Worm (Caenorhabditis elegans) whole organism, L1 larva: Measurements from ENCODE around the gene F16G10.7.

Experiments used
- aly-2 ChIP-seq: fragments of 150-350 bp; optimal IDR thresholded peaks from 2 replicates; lab custom pipeline; 2014; ENCODE audit warnings: missing biosample characterization, missing genetic modification characterization
- ama-1 ChIP-seq: fragments of 150-350 bp; optimal IDR thresholded peaks from 2 replicates; lab custom pipeline; 2014
- egl-27 ChIP-seq, 2 experiments: fragments of 150-350 bp in 1 of 2; sonication (generic microtip); optimal IDR thresholded peaks; 3 replicates each; lab custom pipeline; 2017 to 2018; ENCODE audit warnings: missing biosample characterization in 2 of 2, missing genetic modification characterization in 2 of 2, missing genetic modification reagents in 2 of 2
- elt-2 ChIP-seq: sonication (generic microtip); optimal IDR thresholded peaks from 2 replicates; lab custom pipeline; 2016; ENCODE audit warnings: missing genetic modification characterization, mild to moderate bottlenecking, inconsistent platforms, missing compliant biosample characterization, missing genetic modification reagents
- jun-1 ChIP-seq: fragments of 150-350 bp; optimal IDR thresholded peaks from 2 replicates; lab custom pipeline; 2014; ENCODE audit warnings: missing biosample characterization, missing genetic modification reagents, missing genetic modification characterization
- mab-9 ChIP-seq: fragments of 200-800 bp; sonication (Bioruptor generic); IDR thresholded peaks from 2 replicates; pipeline ENCODE4 v1.3.6; 2022; ENCODE audit warnings: missing genetic modification reagents, missing genetic modification characterization, missing compliant biosample characterization
- nhr-237 ChIP-seq: fragments of 150-350 bp; optimal IDR thresholded peaks from 2 replicates; lab custom pipeline; 2014; ENCODE audit warnings: missing biosample characterization, missing genetic modification characterization
- nhr-76 ChIP-seq: sonication (generic microtip); optimal IDR thresholded peaks from 2 replicates; lab custom pipeline; 2017; ENCODE audit warnings: missing biosample characterization, missing genetic modification characterization
- nhr-90 ChIP-seq: sonication (generic microtip); optimal IDR thresholded peaks from 2 replicates; lab custom pipeline; 2016; ENCODE audit warnings: mild to moderate bottlenecking, missing genetic modification characterization, missing compliant biosample characterization; ENCODE audit not compliant: poor library complexity
- pqm-1 ChIP-seq: sonication (generic microtip); optimal IDR thresholded peaks from 3 replicates; lab custom pipeline; 2017; ENCODE audit warnings: missing biosample characterization, missing genetic modification characterization
- snpc-4 ChIP-seq: fragments of 150-350 bp; optimal IDR thresholded peaks from 2 replicates; lab custom pipeline; 2014; ENCODE audit warnings: missing biosample characterization, missing genetic modification characterization

DNA sequence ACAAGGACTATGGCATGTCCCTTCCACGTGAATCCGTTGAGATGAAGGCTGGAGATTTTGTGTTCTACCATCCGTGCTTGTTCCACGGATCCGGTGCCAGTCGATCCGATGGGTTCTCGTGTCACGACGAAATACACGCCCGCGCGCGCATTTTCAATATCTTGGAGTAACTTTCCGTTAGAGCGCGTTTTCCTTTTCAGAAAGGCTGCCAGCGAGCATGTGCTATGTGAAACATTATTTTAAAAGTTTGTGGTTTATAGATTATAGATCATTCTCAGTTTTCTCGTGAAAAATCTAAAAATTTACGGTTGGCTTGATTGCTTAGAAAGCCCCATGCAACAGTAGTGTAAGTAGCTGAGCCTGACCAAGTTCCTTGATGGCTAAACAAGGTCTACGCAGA is 38.8 kb upstream of the F16G10.7 start, which contains the start of gene fbxc-20:
- TF ChIP-seq snpc-4 (tag; lab: Kevin White, UChicago) (no peak), nhr-237 (tag; lab: Kevin White, UChicago) (no peak), elt-2 (tag; lab: Kevin White, UChicago) (no peak), egl-27 (tag; optimal IDR thresholded peaks at IDR 0.05; lab: Kevin White, UChicago) (no peak), mab-9 (GFP tag; lab: Robert Waterston, UW) (no peak), nhr-90 (tag; lab: Kevin White, UChicago) (no peak), aly-2 (tag; lab: Kevin White, UChicago) (no peak), ama-1 (lab: Kevin White, UChicago) (no peak), pqm-1 (no peak), nhr-76 (tag; lab: Kevin White, UChicago) (no peak), jun-1 (tag; lab: Kevin White, UChicago) (no peak)
